Fruit fly (Drosophila melanogaster): ENCODE data around the gene Ada.

Ada gene

DNA sequence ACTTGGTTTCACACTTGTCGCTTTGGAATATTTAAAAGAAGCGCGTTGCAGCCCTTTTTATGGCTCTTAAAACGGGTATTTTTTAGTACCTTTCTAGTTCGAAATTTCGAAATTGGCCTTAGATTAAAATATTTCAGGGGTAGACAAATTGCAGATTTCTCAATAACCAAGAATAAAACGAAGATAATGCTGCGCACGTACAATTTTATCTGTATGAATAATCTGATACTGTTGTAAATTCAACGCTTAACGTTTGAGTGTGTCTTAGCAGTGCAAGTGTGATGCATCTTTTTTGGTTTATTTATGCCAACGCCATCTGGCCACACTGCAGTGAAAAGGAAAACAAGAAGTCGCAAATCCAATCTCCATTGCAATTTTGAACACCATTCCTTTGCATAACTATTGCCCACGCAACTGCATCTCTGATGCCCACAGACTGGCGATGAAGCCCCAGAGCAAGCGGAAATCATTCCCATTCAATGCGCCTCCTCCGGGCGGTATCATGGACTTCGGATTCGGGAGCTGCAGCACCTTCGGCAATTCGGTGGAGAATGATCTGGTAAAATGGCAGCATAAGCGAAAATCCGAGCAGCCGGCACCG is 14.4 kb upstream of the Ada start, which contains the start of gene Nmdmc:
Gene Nmdmc (minus strand): TSS at position 37 of the 601 bp plus-strand sequence.
- no peak for TF ChIP-seq CG3919 (GFP tag; optimal IDR thresholded peaks at IDR 0.05)
- TF ChIP-seq Eip75B (GFP tag; optimal IDR thresholded peaks at IDR 0.05): no peak
- TF ChIP-seq dac (GFP tag; optimal IDR thresholded peaks at IDR 0.05): no peak
- no peak for TF ChIP-seq svp (GFP tag)
- no peak for TF ChIP-seq CG10669 (GFP tag; optimal IDR thresholded peaks at IDR 0.05)
- TF ChIP-seq Gug (GFP tag; IDR thresholded peaks at IDR 0.05): no peak
- peak; percentile 30 for TF ChIP-seq Blimp-1 (GFP tag; optimal IDR thresholded peaks at IDR 0.05)

DNA sequence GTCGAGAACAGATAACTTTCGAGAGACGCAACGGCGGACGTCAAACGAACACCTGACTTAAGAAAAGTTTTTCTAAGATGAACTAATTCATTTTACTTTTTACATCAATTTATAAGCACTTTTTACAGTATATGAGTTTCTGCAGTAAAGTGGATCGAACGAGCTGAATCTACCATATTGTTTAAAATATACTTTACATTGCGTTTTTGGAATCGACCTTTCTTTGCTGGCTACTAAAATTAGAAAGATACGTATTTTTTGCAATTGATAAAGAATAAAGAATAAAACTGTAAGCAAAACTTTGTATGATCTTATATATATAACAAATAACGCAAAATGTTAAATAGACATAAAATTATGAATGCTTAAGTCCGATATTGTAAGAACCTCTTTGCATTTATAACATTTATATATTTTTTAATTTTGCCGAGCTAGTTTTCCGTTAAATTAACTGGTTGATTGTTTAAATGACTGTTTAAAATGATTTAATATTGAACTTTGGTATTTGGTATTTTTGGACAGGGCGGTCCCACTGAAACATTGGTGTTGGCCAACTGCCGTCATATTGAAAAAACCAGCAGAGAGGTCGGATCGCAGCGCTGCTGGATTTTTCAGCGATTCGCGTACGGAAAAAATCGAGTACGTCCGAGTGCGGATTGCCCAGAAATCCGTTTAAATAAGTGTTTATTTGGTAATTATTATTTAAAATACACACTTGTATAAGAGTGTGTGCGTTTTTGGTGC is 12.9 kb upstream of the Ada start, which contains the start of gene Kdm2:
Gene Kdm2 (plus strand): TSS at position 559 of the 744 bp plus-strand sequence.
- TF ChIP-seq dsx (GFP tag; optimal IDR thresholded peaks at IDR 0.05; ENCODE audit: poor library complexity, severe bottlenecking): peak; percentile 16
- TF ChIP-seq CG1621 (tag; optimal IDR thresholded peaks at IDR 0.05): peak; percentile 79
- TF ChIP-seq Eip75B (GFP tag; optimal IDR thresholded peaks at IDR 0.05): peak; percentile 12
- TF ChIP-seq eg (GFP tag; IDR thresholded peaks at IDR 0.05): no peak
- peak; percentile 20 for TF ChIP-seq pdm3 (GFP tag; optimal IDR thresholded peaks at IDR 0.05)
- TF ChIP-seq topi (GFP tag; optimal IDR thresholded peaks at IDR 0.05): peak; percentile 12
- no peak for TF ChIP-seq fkh (GFP tag; optimal IDR thresholded peaks at IDR 0.05)
- peak; percentile 16 for TF ChIP-seq lz (GFP tag; optimal IDR thresholded peaks at IDR 0.05)
- peak; percentile 34 for TF ChIP-seq Sox102F (GFP tag; optimal IDR thresholded peaks at IDR 0.05)
- TF ChIP-seq cyc (GFP tag; optimal IDR thresholded peaks at IDR 0.05): peak; percentile 19
- peak; percentile 71 for TF ChIP-seq Eip78C (GFP tag)
- peak; percentile 20 for TF ChIP-seq esn (GFP tag; optimal IDR thresholded peaks at IDR 0.05)
- peak; percentile 47 for TF ChIP-seq Eip93F (GFP tag; optimal IDR thresholded peaks at IDR 0.05)
- TF ChIP-seq ss (GFP tag; optimal IDR thresholded peaks at IDR 0.05): no peak

DNA sequence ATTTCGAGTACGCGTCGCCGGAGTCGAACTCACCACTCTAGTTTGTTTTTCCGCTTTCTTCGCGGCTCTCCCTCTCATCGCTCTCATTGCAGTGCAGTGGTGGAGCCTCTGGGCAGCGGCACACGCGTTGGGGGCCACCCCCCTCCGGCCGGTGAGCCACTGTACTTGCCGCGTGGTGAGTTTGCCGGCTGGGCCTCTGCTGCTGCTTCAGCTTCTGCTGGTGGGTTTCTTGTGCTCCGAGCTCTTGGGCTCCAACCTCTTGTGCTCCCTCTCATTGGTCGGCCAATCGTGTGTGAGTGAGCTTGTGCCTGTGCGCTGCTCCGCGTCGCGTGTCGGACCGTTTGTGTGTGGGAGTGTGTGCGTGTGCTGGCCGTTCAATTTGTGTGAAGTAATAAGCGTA is 12.0 kb upstream of the Ada start:
- TF ChIP-seq Sox102F (GFP tag; optimal IDR thresholded peaks at IDR 0.05): peak; percentile 66
- no peak for TF ChIP-seq CG10631 (GFP tag; optimal IDR thresholded peaks at IDR 0.05)
- TF ChIP-seq CG11294 (GFP tag; IDR thresholded peaks at IDR 0.05): no peak
- no peak for TF ChIP-seq CG8119 (GFP tag; IDR thresholded peaks at IDR 0.05)
- peak; percentile 50 for TF ChIP-seq pdm3 (GFP tag; optimal IDR thresholded peaks at IDR 0.05)
- no peak for TF ChIP-seq Eip93F (GFP tag; optimal IDR thresholded peaks at IDR 0.05)
- TF ChIP-seq dsx (GFP tag; optimal IDR thresholded peaks at IDR 0.05; ENCODE audit: poor library complexity, severe bottlenecking): peak; percentile 68
- TF ChIP-seq CG8632 (GFP tag; optimal IDR thresholded peaks at IDR 0.05): peak; percentile 39
- TF ChIP-seq Blimp-1 (GFP tag; optimal IDR thresholded peaks at IDR 0.05): peak; percentile 81
- peak; percentile 46 for TF ChIP-seq topi (GFP tag; optimal IDR thresholded peaks at IDR 0.05)
- TF ChIP-seq Met (GFP tag; optimal IDR thresholded peaks at IDR 0.05): peak; percentile 55
- no peak for TF ChIP-seq CG6163 (GFP tag; IDR thresholded peaks at IDR 0.05)
- TF ChIP-seq CG4318 (GFP tag; optimal IDR thresholded peaks at IDR 0.05): no peak
- peak; percentile 94 for TF ChIP-seq svp (GFP tag)
- TF ChIP-seq Hr4 (GFP tag; optimal IDR thresholded peaks at IDR 0.05): peak; percentile 60
- TF ChIP-seq Gug (GFP tag; IDR thresholded peaks at IDR 0.05): no peak
- no peak for TF ChIP-seq CG11902 (GFP tag; optimal IDR thresholded peaks at IDR 0.05)
- peak; percentile 82 for TF ChIP-seq net (GFP tag; optimal IDR thresholded peaks at IDR 0.05)
- TF ChIP-seq spab (GFP tag; optimal IDR thresholded peaks at IDR 0.05): peak; percentile 68
- peak; percentile 50 for TF ChIP-seq fd85E (GFP tag; optimal IDR thresholded peaks at IDR 0.05)
- TF ChIP-seq CG3919 (GFP tag; optimal IDR thresholded peaks at IDR 0.05): peak; percentile 81
- peak; percentile 31 for TF ChIP-seq lz (GFP tag; optimal IDR thresholded peaks at IDR 0.05)
- TF ChIP-seq fd59A (GFP tag; optimal IDR thresholded peaks at IDR 0.05): no peak
- peak; percentile 48 for TF ChIP-seq achi (GFP tag; optimal IDR thresholded peaks at IDR 0.05)
- peak; percentile 54 for TF ChIP-seq esn (GFP tag; optimal IDR thresholded peaks at IDR 0.05)
- no peak for TF ChIP-seq CG8319 (GFP tag; optimal IDR thresholded peaks at IDR 0.05)
- no peak for TF ChIP-seq CG11762 (GFP tag; optimal IDR thresholded peaks at IDR 0.05; ENCODE audit: insufficient read depth)
- TF ChIP-seq Hr39 (GFP tag; optimal IDR thresholded peaks at IDR 0.05): peak; percentile 19
- TF ChIP-seq OdsH (GFP tag; optimal IDR thresholded peaks at IDR 0.05): peak; percentile 36
- peak; percentile 62 for TF ChIP-seq CG6792 (GFP tag; optimal IDR thresholded peaks at IDR 0.05)
- TF ChIP-seq CG6854 (GFP tag; optimal IDR thresholded peaks at IDR 0.05): peak; percentile 93
- TF ChIP-seq cyc (GFP tag; optimal IDR thresholded peaks at IDR 0.05): peak; percentile 45
- peak; percentile 89 for TF ChIP-seq Eip78C (GFP tag)
- TF ChIP-seq Sox14 (GFP tag; optimal IDR thresholded peaks at IDR 0.05): peak; percentile 72
- TF ChIP-seq Sox15 (GFP tag; optimal IDR thresholded peaks at IDR 0.05): no peak
- TF ChIP-seq ss (GFP tag; optimal IDR thresholded peaks at IDR 0.05): peak; percentile 84 to 93
- peak; percentile 53 for TF ChIP-seq CG3032 (tag; optimal IDR thresholded peaks at IDR 0.05)
- TF ChIP-seq Eip75B (GFP tag; optimal IDR thresholded peaks at IDR 0.05): peak; percentile 66
